Fruit fly (Drosophila melanogaster): Measurements from ENCODE around the gene Ugt37B1.

Ugt37B1 gene

DNA sequence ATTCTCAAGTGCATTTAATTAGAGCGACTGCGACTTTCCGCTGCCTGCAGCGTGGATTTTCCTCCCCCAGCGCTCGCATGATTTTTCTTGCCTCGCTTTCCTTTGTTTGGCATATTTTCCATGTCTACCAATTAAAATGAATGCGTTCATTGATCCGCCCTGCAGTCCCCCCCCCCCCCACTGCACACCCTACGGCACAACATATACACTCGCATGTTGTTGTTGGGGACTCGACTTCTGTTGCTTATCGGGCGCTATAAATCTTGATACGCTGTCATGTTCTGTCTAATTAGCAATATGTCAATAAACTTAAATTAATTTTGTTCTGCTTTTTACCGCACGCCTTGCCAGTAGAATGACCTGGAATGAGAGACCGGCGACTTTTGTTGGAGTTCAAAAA, 11.6 kb downstream of the Ugt37B1 start:
- TF ChIP-seq rn (GFP tag; IDR thresholded peaks at IDR 0.05) (no peak), CG4496 (GFP tag; IDR thresholded peaks at IDR 0.05) (no peak), Snoo (tag; optimal IDR thresholded peaks at IDR 0.05) (no peak), fd96Ca (GFP tag; IDR thresholded peaks at IDR 0.05) (no peak), CG15710 (tag; optimal IDR thresholded peaks at IDR 0.05) (no peak), D1 (tag; optimal IDR thresholded peaks at IDR 0.05) (no peak), CG17806 (tag; optimal IDR thresholded peaks at IDR 0.05) (no peak), CG8301 (tag; optimal IDR thresholded peaks at IDR 0.05) (no peak), CG32121 (GFP tag; IDR thresholded peaks at IDR 0.05) (no peak), gl (tag; optimal IDR thresholded peaks at IDR 0.05) (no peak), Pif1A (GFP tag; optimal IDR thresholded peaks at IDR 0.05) (no peak), Pif1B (GFP tag; optimal IDR thresholded peaks at IDR 0.05) (no peak)

DNA sequence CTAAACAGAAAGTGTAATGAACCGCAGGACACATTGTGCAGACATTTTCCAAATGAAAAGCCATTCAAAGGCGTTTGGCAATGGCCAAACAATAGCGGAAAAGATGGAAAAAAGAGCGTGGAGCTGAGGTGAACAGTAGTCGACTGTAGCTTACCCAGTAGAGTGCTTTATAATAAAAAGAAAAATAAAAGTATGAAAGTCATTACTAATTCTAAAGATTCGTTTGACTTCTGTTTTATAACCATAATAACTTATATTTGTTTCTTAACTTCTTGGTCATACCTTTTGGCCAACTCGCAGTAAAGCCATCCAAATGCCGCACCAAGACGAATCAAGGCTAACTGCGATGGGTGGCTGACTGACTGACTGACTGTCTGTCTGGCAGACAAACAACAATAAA, 14.4 kb downstream of the Ugt37B1 start:
- TF ChIP-seq CG10348 (GFP tag; IDR thresholded peaks at IDR 0.05) (no peak), Pif1B (GFP tag; optimal IDR thresholded peaks at IDR 0.05) (no peak), EcR (GFP tag; optimal IDR thresholded peaks at IDR 0.05) (no peak), fd96Ca (GFP tag; IDR thresholded peaks at IDR 0.05) (no peak), CG9948 (tag; optimal IDR thresholded peaks at IDR 0.05) (no peak), Snoo (tag; optimal IDR thresholded peaks at IDR 0.05) (no peak), CG4496 (GFP tag; IDR thresholded peaks at IDR 0.05) (no peak), CG34367 (tag; optimal IDR thresholded peaks at IDR 0.05) (no peak), Ets98B (GFP tag; IDR thresholded peaks at IDR 0.05) (no peak), rn (GFP tag; IDR thresholded peaks at IDR 0.05) (no peak), D1 (tag; optimal IDR thresholded peaks at IDR 0.05) (no peak), CG8301 (tag; optimal IDR thresholded peaks at IDR 0.05) (no peak), CG14655 (GFP tag; optimal IDR thresholded peaks at IDR 0.05) (no peak), CG17806 (tag; optimal IDR thresholded peaks at IDR 0.05) (no peak), CG32121 (GFP tag; IDR thresholded peaks at IDR 0.05) (no peak)

DNA sequence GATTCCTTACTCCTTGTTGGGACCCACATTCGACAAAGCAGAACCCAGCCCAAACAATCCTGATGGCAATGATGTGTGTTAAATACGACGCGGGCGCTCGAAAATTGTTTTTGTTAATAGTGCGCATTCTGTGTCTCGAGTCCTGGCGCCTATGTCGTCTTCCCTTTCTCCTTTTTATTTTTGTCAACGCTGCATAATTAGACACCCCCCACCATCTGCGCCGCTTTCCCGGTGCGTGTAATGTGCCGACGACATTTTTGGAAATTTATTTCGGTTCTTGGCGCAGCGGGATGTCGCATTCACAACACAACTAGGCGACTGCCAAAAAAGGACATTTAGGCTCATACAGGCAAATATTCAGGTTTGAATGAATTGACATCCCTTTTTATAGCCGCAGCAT, 16.2 kb downstream of the Ugt37B1 start:
- TF ChIP-seq EcR (GFP tag; optimal IDR thresholded peaks at IDR 0.05) (no peak), CG13204 (GFP tag; optimal IDR thresholded peaks at IDR 0.05) (no peak), gl (tag; optimal IDR thresholded peaks at IDR 0.05) (no peak), CG9948 (tag; optimal IDR thresholded peaks at IDR 0.05) (no peak), fd96Ca (GFP tag; IDR thresholded peaks at IDR 0.05) (no peak), CG4496 (GFP tag; IDR thresholded peaks at IDR 0.05) (no peak), D1 (tag; optimal IDR thresholded peaks at IDR 0.05) (no peak), Snoo (tag; optimal IDR thresholded peaks at IDR 0.05) (no peak), CG14655 (GFP tag; optimal IDR thresholded peaks at IDR 0.05) (no peak)

DNA sequence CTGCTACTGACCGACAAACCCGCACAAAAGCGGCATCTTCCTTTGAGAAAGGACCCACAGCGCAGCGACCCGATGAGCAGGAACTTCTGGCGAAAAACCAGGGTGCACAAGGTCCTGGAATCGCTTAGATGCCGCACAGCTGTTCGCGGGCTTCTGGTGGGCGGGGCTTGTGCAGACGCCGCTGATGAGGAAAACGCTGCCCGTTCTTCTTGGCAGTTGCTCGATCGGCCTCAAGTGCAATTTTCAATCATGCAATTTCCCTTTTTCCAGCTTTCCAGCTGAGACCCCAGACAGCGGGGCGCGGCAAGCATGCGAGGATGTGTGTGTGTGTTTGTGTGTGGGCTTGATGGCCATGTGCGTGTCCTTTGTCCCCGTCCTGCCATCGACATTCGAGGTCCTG, 17.2 kb downstream of the Ugt37B1 start:
- no peak for TF ChIP-seq D1 (tag; optimal IDR thresholded peaks at IDR 0.05)
- TF ChIP-seq Ets98B (GFP tag; IDR thresholded peaks at IDR 0.05): no peak
- no peak for TF ChIP-seq CG17806 (tag; optimal IDR thresholded peaks at IDR 0.05)
- TF ChIP-seq CG12605 (GFP tag; IDR thresholded peaks at IDR 0.05): no peak
- no peak for TF ChIP-seq CG4496 (GFP tag; IDR thresholded peaks at IDR 0.05)

- TF ChIP-seq CG13204 (GFP tag; optimal IDR thresholded peaks at IDR 0.05) (no peak), CG4496 (GFP tag; IDR thresholded peaks at IDR 0.05) (no peak), rn (GFP tag; IDR thresholded peaks at IDR 0.05) (no peak), fd96Ca (GFP tag; IDR thresholded peaks at IDR 0.05) (no peak), Snoo (tag; optimal IDR thresholded peaks at IDR 0.05) (no peak), CG12605 (GFP tag; IDR thresholded peaks at IDR 0.05) (no peak)
These were observed 24.6 kb downstream of the Ugt37B1 start for dm6 chr2L:6249421-6249820.

DNA sequence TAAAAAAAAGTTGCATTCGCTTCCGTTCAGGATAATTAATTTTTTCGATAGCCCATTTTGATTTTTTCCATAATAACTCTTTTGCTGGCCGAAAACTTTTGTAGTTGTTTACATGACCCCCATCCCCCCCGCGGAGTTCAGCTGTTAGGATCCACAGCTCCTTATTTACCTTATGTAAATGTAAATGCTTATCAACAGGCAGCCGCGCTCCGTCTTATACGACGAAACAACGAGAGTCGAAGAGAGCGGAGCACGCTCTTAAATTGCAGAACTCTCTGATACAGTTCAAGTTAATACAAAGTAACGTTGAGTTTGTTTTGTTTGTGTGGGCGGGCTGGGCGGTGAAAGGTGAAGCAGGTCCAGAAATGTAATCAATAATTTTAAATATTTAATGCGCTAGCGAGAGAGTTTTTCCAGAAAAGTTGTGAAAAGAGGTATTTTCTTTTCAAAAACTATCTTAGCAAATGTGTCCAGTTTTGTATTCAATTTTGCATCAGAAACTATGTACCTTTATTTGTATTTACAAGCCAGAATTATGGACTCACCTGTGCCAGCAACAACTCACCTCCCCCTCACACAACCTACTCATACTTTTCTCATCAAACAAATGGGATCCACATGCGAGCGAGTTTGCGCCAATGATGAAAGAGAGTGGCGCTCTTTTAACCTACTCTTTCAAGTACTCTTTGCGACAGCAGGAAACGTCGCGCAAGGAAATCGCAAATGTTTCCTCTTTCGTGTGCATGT, 27.6 kb downstream of the Ugt37B1 start:
- TF ChIP-seq EcR (GFP tag; optimal IDR thresholded peaks at IDR 0.05): no peak
- no peak for TF ChIP-seq CG32121 (GFP tag; IDR thresholded peaks at IDR 0.05)
- 0 out of 3 replicates have a peak, but pooled peaks have one; percentile 38 for TF ChIP-seq CG4496 (GFP tag; IDR thresholded peaks at IDR 0.05)
- no peak for TF ChIP-seq CG17806 (tag; optimal IDR thresholded peaks at IDR 0.05)
- peak; percentile 17 for TF ChIP-seq Pif1A (GFP tag; optimal IDR thresholded peaks at IDR 0.05)
- TF ChIP-seq fd96Ca (GFP tag; IDR thresholded peaks at IDR 0.05): no peak; the same call in 2 of the 3 replicates

dm6 chr2L:6253005-6253353, 28.1 kb downstream of the Ugt37B1 start, which contains the start of gene Ddr:
Ddr (plus strand) TSS chr2L:6253123.
- TF ChIP-seq Pif1A (GFP tag; optimal IDR thresholded peaks at IDR 0.05) (no peak), CG10348 (GFP tag; IDR thresholded peaks at IDR 0.05) (no peak), D1 (tag; optimal IDR thresholded peaks at IDR 0.05) (no peak), CG12605 (GFP tag; IDR thresholded peaks at IDR 0.05) (0 out of 2 replicates have a peak, but pooled peaks have one; percentile 41), CG13204 (GFP tag; optimal IDR thresholded peaks at IDR 0.05) (peak; percentile 9), Snoo (tag; optimal IDR thresholded peaks at IDR 0.05) (no peak), CG9948 (tag; optimal IDR thresholded peaks at IDR 0.05) (no peak)

All from whole organism, pupa.